Worm (Caenorhabditis elegans) whole organism, late embryonic: ENCODE measurements around the gene srx-92.

ENCODE experiments used
- C08G9.2 ChIP-seq: sonication (generic microtip); optimal IDR thresholded peaks from 2 replicates; lab custom pipeline; 2016; ENCODE audit warnings: mild to moderate bottlenecking, missing genetic modification characterization, moderate library complexity, missing compliant biosample characterization
- F13H6.1 ChIP-seq: sonication (generic microtip); optimal IDR thresholded peaks from 2 replicates; lab custom pipeline; 2016; ENCODE audit warnings: missing genetic modification characterization, missing compliant biosample characterization
- T23F11.4 ChIP-seq: fragments of 200-800 bp; sonication (Bioruptor generic); optimal IDR thresholded peaks from 2 replicates; lab custom pipeline; 2018; ENCODE audit warnings: mild to moderate bottlenecking, missing genetic modification characterization, missing compliant biosample characterization
- ama-1 ChIP-seq: fragments of 150-350 bp; optimal IDR thresholded peaks from 2 replicates; lab custom pipeline; 2014
- ceh-18 ChIP-seq: sonication (generic microtip); optimal IDR thresholded peaks from 2 replicates; lab custom pipeline; 2016; ENCODE audit warnings: missing genetic modification characterization, missing compliant biosample characterization
- ceh-19 ChIP-seq: fragments of 200-800 bp; sonication (Bioruptor generic); optimal IDR thresholded peaks from 2 replicates; lab custom pipeline; 2018; ENCODE audit warnings: mild to moderate bottlenecking, missing genetic modification characterization, missing compliant biosample characterization
- ceh-2 ChIP-seq: sonication (generic microtip); optimal IDR thresholded peaks from 2 replicates; lab custom pipeline; 2016; ENCODE audit warnings: missing genotype, missing genetic modification characterization, missing compliant biosample characterization
- ceh-22 ChIP-seq: sonication (generic microtip); optimal IDR thresholded peaks from 2 replicates; lab custom pipeline; 2017; ENCODE audit warnings: missing biosample characterization, missing genetic modification characterization
- ceh-24 ChIP-seq: sonication (generic microtip); optimal IDR thresholded peaks from 2 replicates; lab custom pipeline; 2016; ENCODE audit warnings: mild to moderate bottlenecking, missing genetic modification characterization, missing compliant biosample characterization
- ceh-34 ChIP-seq: sonication (generic microtip); optimal IDR thresholded peaks from 2 replicates; lab custom pipeline; 2016; ENCODE audit warnings: mild to moderate bottlenecking, missing genetic modification characterization, missing compliant biosample characterization
- ceh-48 ChIP-seq: sonication (generic microtip); optimal IDR thresholded peaks from 2 replicates; lab custom pipeline; 2016; ENCODE audit warnings: missing genetic modification characterization, inconsistent platforms, missing compliant biosample characterization
- dve-1 ChIP-seq: sonication (generic microtip); optimal IDR thresholded peaks from 2 replicates; lab custom pipeline; 2017; ENCODE audit warnings: antibody characterized with exemption, mild to moderate bottlenecking, missing genetic modification characterization, missing compliant biosample characterization
- ets-4 ChIP-seq: sonication (generic microtip); optimal IDR thresholded peaks from 2 replicates; lab custom pipeline; 2016; ENCODE audit warnings: missing genetic modification characterization, missing compliant biosample characterization
- eyg-1 ChIP-seq: sonication (generic microtip); optimal IDR thresholded peaks from 2 replicates; lab custom pipeline; 2016; ENCODE audit warnings: missing genotype, missing genetic modification characterization, missing compliant biosample characterization
- fax-1 ChIP-seq: sonication (generic microtip); optimal IDR thresholded peaks from 2 replicates; lab custom pipeline; 2016; ENCODE audit warnings: missing genotype, missing genetic modification characterization, missing compliant biosample characterization
- fkh-10 ChIP-seq: fragments of 150-350 bp; optimal IDR thresholded peaks from 2 replicates; lab custom pipeline; 2014; ENCODE audit warnings: missing biosample characterization, missing genetic modification reagents, missing genetic modification characterization
- gmeb-2 ChIP-seq: sonication (generic microtip); optimal IDR thresholded peaks from 2 replicates; lab custom pipeline; 2016; ENCODE audit warnings: missing genetic modification characterization, inconsistent platforms, missing compliant biosample characterization
- hlh-13 ChIP-seq: fragments of 200-800 bp; sonication (Bioruptor generic); optimal IDR thresholded peaks from 2 replicates; lab custom pipeline; 2018; ENCODE audit warnings: mild to moderate bottlenecking, missing genetic modification characterization, missing compliant biosample characterization
- hlh-15 ChIP-seq: sonication (generic microtip); optimal IDR thresholded peaks from 2 replicates; lab custom pipeline; 2016; ENCODE audit warnings: missing genetic modification characterization, missing compliant biosample characterization
- hlh-30 ChIP-seq: sonication (generic microtip); optimal IDR thresholded peaks from 2 replicates; lab custom pipeline; 2017; ENCODE audit warnings: antibody characterized with exemption, missing genetic modification characterization, missing compliant biosample characterization; ENCODE audit not compliant: insufficient read depth
- hlh-6 ChIP-seq: sonication (generic microtip); optimal IDR thresholded peaks from 2 replicates; lab custom pipeline; 2016; ENCODE audit warnings: missing genotype, missing genetic modification characterization, missing compliant biosample characterization
- hlh-8 ChIP-seq: sonication (generic microtip); optimal IDR thresholded peaks from 2 replicates; lab custom pipeline; 2016; ENCODE audit warnings: missing genotype, missing genetic modification characterization, missing compliant biosample characterization
- lim-6 ChIP-seq: sonication (generic microtip); optimal IDR thresholded peaks from 2 replicates; lab custom pipeline; 2016; ENCODE audit warnings: missing genetic modification characterization, missing compliant biosample characterization
- lin-11 ChIP-seq: fragments of 200-800 bp; sonication (Bioruptor generic); optimal IDR thresholded peaks from 2 replicates; lab custom pipeline; 2018; ENCODE audit warnings: mild to moderate bottlenecking, missing genetic modification characterization, missing compliant biosample characterization
- madf-2 ChIP-seq: sonication (generic microtip); optimal IDR thresholded peaks from 2 replicates; lab custom pipeline; 2017; ENCODE audit warnings: missing genetic modification characterization, missing compliant biosample characterization
- mec-3 ChIP-seq: sonication (generic microtip); optimal IDR thresholded peaks from 2 replicates; lab custom pipeline; 2016; ENCODE audit warnings: borderline replicate concordance, missing genetic modification characterization, missing compliant biosample characterization
- nhr-11 ChIP-seq: fragments of 150-350 bp; optimal IDR thresholded peaks from 2 replicates; lab custom pipeline; 2014; ENCODE audit warnings: missing biosample characterization, missing genetic modification characterization
- nhr-232 ChIP-seq: sonication (generic microtip); optimal IDR thresholded peaks from 2 replicates; lab custom pipeline; 2016; ENCODE audit warnings: missing genetic modification characterization, missing compliant biosample characterization
- npax-4 ChIP-seq: sonication (generic microtip); optimal IDR thresholded peaks from 2 replicates; lab custom pipeline; 2016; ENCODE audit warnings: missing genetic modification characterization, missing compliant biosample characterization
- pat-9 ChIP-seq: fragments of 200-800 bp; sonication (Bioruptor generic); optimal IDR thresholded peaks from 2 replicates; lab custom pipeline; 2018; ENCODE audit warnings: mild to moderate bottlenecking, missing genetic modification characterization, moderate library complexity, missing compliant biosample characterization
- pax-1 ChIP-seq: fragments of 150-350 bp; optimal IDR thresholded peaks from 2 replicates; lab custom pipeline; 2014; ENCODE audit warnings: missing biosample characterization, missing genetic modification characterization
- pha-4 ChIP-seq: fragments of 150-350 bp; optimal IDR thresholded peaks from 2 replicates; lab custom pipeline; 2018; ENCODE audit warnings: missing biosample characterization, missing genetic modification reagents, missing genetic modification characterization
- pqm-1 ChIP-seq: sonication (generic microtip); optimal IDR thresholded peaks from 2 replicates; lab custom pipeline; 2016; ENCODE audit warnings: missing genetic modification characterization, missing compliant biosample characterization
- rnt-1 ChIP-seq: sonication (generic microtip); optimal IDR thresholded peaks from 2 replicates; lab custom pipeline; 2016; ENCODE audit warnings: missing genetic modification characterization, missing compliant biosample characterization
- sox-2 ChIP-seq: fragments of 200-800 bp; sonication (Bioruptor generic); IDR thresholded peaks from 2 replicates; pipeline ENCODE4 v1.3.6; 2022; ENCODE audit warnings: missing genetic modification reagents, missing genetic modification characterization, missing compliant biosample characterization
- sox-4 ChIP-seq: sonication (generic microtip); optimal IDR thresholded peaks from 2 replicates; lab custom pipeline; 2017; ENCODE audit warnings: mild to moderate bottlenecking, missing genetic modification characterization, inconsistent platforms, missing compliant biosample characterization
- syd-9 ChIP-seq: sonication (generic microtip); optimal IDR thresholded peaks from 2 replicates; lab custom pipeline; 2016; ENCODE audit warnings: mild to moderate bottlenecking, missing genetic modification characterization, moderate library complexity, missing compliant biosample characterization
- tbx-7 ChIP-seq: sonication (generic microtip); optimal IDR thresholded peaks from 2 replicates; lab custom pipeline; 2016; ENCODE audit warnings: missing genotype, missing genetic modification characterization, missing compliant biosample characterization
- unc-3 ChIP-seq, 2 experiments: fragments of 200-800 bp in 1 of 2; sonication (Bioruptor generic) in 1 of 2; sonication (generic microtip) in 1 of 2; conservative IDR thresholded peaks in 1 of 2; optimal IDR thresholded peaks in 1 of 2; 2 replicates each; pipeline versions ENCODE4 v1.3.6 to Lab custom; 2016 to 2022; ENCODE audit warnings: missing compliant biosample characterization in 2 of 2, missing genetic modification characterization in 2 of 2, missing genetic modification reagents in 1 of 2
- unc-42 ChIP-seq: sonication (generic microtip); optimal IDR thresholded peaks from 2 replicates; lab custom pipeline; 2016; ENCODE audit warnings: missing genotype, missing genetic modification characterization, missing compliant biosample characterization
- unc-86 ChIP-seq: sonication (generic microtip); optimal IDR thresholded peaks from 2 replicates; lab custom pipeline; 2016; ENCODE audit warnings: missing genetic modification characterization, missing compliant biosample characterization
- zip-5 ChIP-seq: sonication (generic microtip); optimal IDR thresholded peaks from 2 replicates; lab custom pipeline; 2016; ENCODE audit warnings: missing genetic modification characterization, missing compliant biosample characterization

srx-92 gene

DNA sequence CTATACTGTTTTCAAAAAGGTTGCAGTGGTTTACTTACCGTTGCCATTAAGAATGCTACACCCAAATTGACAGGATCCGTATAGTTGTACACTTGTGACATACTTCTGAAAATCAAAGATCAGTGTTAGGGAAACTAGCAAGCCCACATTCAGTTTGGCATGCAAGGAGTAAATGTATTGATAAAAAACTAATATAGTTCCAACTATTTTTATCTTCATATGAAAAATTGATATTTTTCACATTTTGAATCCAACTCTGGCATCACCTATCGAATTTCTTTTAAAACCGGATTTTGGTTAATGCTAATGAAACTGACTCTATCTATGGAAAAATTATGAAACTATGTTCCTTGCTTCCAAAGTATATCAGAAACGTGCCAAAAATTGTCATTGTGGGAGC is at the start of gene srx-92:
srx-92 (minus strand) TSS at position 101 of the 400 bp plus-strand sequence.
- TF ChIP-seq pqm-1 (no peak), ceh-24 (tag; lab: Kevin White, UChicago) (no peak), unc-3 (GFP tag; conservative IDR thresholded peaks at IDR 0.05; lab: Robert Waterston, UW) (no peak), unc-3 (tag; optimal IDR thresholded peaks at IDR 0.05; lab: Kevin White, UChicago) (no peak), mec-3 (tag; lab: Kevin White, UChicago) (no peak), gmeb-2 (no peak), fkh-10 (GFP tag; lab: Kevin White, UChicago) (no peak), hlh-15 (no peak), ceh-18 (no peak), C08G9.2 (tag; lab: Kevin White, UChicago) (no peak), sox-2 (GFP tag; lab: Robert Waterston, UW) (no peak), dve-1 (tag; lab: Kevin White, UChicago) (no peak), F13H6.1 (tag; lab: Kevin White, UChicago) (no peak), lim-6 (no peak)

DNA sequence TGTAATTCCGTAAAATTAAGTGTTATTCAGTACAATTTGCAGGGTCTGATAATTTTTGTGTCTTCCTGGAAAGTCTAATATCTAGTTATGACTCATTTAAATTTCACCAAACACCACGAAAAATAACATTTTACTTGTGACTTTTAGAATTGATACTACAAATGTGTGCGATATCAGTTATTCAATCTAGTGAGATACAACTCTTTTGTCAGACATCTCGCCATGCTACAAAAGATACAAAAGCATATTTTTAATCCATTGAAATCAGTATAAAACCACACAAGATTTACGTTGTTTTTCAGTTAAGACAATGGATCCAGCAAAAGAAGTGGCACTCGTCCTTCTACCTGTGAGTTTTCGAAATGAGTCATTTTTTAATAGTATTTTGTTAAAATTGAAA is 48.9 kb upstream of the srx-92 start, which contains the start of gene srx-56:
srx-56 (plus strand) TSS at position 301 of the 400 bp plus-strand sequence.
- TF ChIP-seq pax-1 (tag; lab: Kevin White, UChicago) (no peak), T23F11.4 (GFP tag; lab: Kevin White, UChicago) (no peak), unc-42 (no peak), hlh-13 (no peak), C08G9.2 (tag; lab: Kevin White, UChicago) (no peak), hlh-6 (tag; lab: Kevin White, UChicago) (no peak), ama-1 (lab: Kevin White, UChicago) (no peak), eyg-1 (no peak), nhr-11 (no peak), fax-1 (tag; lab: Kevin White, UChicago) (no peak), ceh-34 (no peak), gmeb-2 (no peak)
- TF ChIP-seq, all 69 proteins: peak for 0

DNA sequence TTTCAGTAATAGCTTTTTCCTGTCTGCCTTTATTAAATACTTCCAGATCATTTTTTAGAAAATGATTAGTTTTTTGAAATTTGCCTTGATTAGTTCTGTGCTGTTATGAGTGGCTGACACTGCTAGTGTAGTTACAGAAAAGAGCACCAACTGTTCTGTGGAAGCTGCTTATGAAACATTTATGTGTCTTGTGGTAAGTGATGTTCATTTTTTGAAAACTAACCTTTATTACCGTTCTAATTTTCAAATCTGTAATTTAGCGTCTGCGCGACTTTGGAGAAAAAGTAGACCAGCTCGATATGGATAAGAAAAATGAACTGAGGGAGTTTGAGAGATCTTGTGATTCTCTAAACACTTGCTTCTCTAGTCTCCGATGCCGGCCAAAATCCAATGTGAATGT is 44.4 kb upstream of the srx-92 start, which contains the start of gene srj-14:
srj-14 (plus strand) TSS at position 131 of the 400 bp plus-strand sequence.
- no peak for TF ChIP-seq ceh-24 (tag; lab: Kevin White, UChicago)
- no peak for TF ChIP-seq syd-9
- TF ChIP-seq npax-4: no peak
- no peak for TF ChIP-seq tbx-7 (tag; lab: Kevin White, UChicago)
- TF ChIP-seq nhr-232 (tag; lab: Kevin White, UChicago): no peak
- TF ChIP-seq ceh-19: no peak

DNA sequence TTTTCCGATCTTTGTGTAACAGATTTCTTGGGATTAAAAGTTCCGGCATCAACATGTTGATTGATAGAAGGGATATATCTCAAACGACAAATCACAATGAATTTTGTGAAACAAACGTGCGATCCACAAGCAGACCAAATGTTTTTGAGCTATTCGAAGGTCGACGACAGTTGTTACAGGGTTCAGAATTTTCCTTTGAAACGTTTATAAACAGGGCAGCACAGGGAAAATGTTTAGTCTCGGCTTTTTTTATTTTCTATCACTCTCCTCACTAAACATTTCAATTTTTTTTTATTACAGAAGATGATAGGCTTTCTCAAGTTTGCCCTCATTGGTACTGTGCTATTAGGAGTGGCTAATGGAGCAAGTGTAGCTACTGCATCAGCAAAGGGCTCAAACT is 39.8 kb upstream of the srx-92 start, which contains the start of gene exc-13:
exc-13 (plus strand) TSS at position 301 of the 400 bp plus-strand sequence.
- TF ChIP-seq ceh-22 (tag; lab: Kevin White, UChicago) (no peak), madf-2 (tag; lab: Kevin White, UChicago) (no peak), hlh-30 (tag; lab: Kevin White, UChicago) (no peak), rnt-1 (no peak), mec-3 (tag; lab: Kevin White, UChicago) (no peak), hlh-13 (no peak), ceh-2 (tag; lab: Kevin White, UChicago) (no peak), tbx-7 (tag; lab: Kevin White, UChicago) (no peak), pat-9 (no peak), ceh-48 (no peak), zip-5 (tag; lab: Kevin White, UChicago) (no peak), sox-4 (tag; lab: Kevin White, UChicago) (no peak), lin-11 (tag; lab: Kevin White, UChicago) (no peak), pha-4 (tag; lab: Kevin White, UChicago) (no peak), lim-6 (no peak), unc-86 (no peak), ets-4 (tag; lab: Kevin White, UChicago) (no peak), hlh-8 (tag; lab: Kevin White, UChicago) (no peak), nhr-232 (tag; lab: Kevin White, UChicago) (no peak)
